Worm (Caenorhabditis elegans): ENCODE data around the gene far-7.
A peak's percentile ranks its signal among the peaks of the same experiment; 100 is the strongest.
"Not testable (repeated sequence)": the region's sequence is repeated elsewhere in the genome, so short reads cannot be mapped to it uniquely, and the experiment has no call there.

Gene far-7

ce11 chrII:296911-297440 is 22.6 kb upstream of the far-7 start, which contains the start of the genes clec-117 and B0432.1:
TSS of gene clec-117 (minus strand) at chrII:297011.
TSS of gene B0432.1 (plus strand) at chrII:297390.
- no peak for TF ChIP-seq ztf-29 (GFP tag; IDR thresholded peaks at IDR 0.05)
- TF ChIP-seq med-1 (GFP tag; optimal IDR thresholded peaks at IDR 0.05; ENCODE audit: insufficient read depth): no peak
- no peak for TF ChIP-seq tab-1 (GFP tag; IDR thresholded peaks at IDR 0.05)
- TF ChIP-seq cog-1 (tag; optimal IDR thresholded peaks at IDR 0.05): no peak
- TF ChIP-seq flt-1 (GFP tag; IDR thresholded peaks at IDR 0.05): no peak
- TF ChIP-seq ztf-23 (GFP tag; IDR thresholded peaks at IDR 0.05): no peak
- TF ChIP-seq T22C8.4 (GFP tag; IDR thresholded peaks at IDR 0.05): no peak
- TF ChIP-seq klf-2 (GFP tag; conservative IDR thresholded peaks at IDR 0.05): no peak
- TF ChIP-seq ref-1 (GFP tag; conservative IDR thresholded peaks at IDR 0.05): no peak

ce11 chrII:299684-300083 is 19.9 kb upstream of the far-7 start, which contains the start of gene K01A2.6:
TSS of gene K01A2.6 (plus strand) at chrII:299984.
- no peak for TF ChIP-seq klf-2 (GFP tag; conservative IDR thresholded peaks at IDR 0.05)

DNA sequence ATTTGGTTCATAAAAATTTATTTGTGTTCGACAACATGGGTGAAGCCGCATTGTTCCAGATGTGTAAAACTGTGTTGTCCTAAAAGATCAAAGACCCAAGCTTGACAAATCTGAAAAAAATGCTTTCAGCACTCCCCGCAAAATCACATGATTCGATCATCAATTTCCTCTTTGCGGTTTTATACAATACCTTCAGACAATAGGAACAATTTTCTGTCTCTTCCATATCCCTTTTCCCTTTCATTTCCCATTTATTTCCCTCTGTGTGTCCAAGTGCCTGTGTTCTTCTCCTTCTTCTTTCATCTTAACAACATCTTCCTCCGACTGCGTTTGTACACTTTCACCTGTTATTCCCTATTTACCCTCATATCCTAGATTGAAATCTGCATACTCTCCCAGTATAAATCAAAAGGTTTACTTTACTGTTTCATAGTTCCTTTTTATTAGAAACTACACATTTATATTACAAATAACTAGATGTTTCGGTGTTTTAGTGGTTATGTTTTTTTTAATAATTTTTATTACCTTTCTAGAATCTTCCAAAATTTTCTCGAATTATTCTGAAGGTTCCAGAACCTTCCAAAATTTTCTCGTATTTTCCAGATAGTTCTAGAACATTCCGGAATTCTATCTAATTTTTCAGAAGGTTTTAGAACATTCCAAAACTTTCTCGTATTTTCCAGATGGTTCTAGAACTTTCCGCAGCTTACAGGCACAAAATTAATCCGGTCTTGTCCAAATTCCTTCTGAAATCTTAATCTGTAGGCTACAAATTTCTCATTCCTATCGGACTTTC is 18.4 kb upstream of the far-7 start, which contains the start of gene K01A2.5:
TSS of gene K01A2.5 (plus strand) at position 297 of the 796 bp plus-strand sequence.
- TF ChIP-seq ztf-23 (GFP tag; IDR thresholded peaks at IDR 0.05) (no peak), cog-1 (tag; optimal IDR thresholded peaks at IDR 0.05) (peak; percentile 22)

- TF ChIP-seq flt-1 (GFP tag; IDR thresholded peaks at IDR 0.05) (no peak), ztf-23 (GFP tag; IDR thresholded peaks at IDR 0.05) (no peak), ref-1 (GFP tag; conservative IDR thresholded peaks at IDR 0.05) (no peak), klf-2 (GFP tag; conservative IDR thresholded peaks at IDR 0.05) (no peak), tab-1 (GFP tag; IDR thresholded peaks at IDR 0.05) (no peak), ztf-29 (GFP tag; IDR thresholded peaks at IDR 0.05) (no peak), cog-1 (tag; optimal IDR thresholded peaks at IDR 0.05) (no peak), T22C8.4 (GFP tag; IDR thresholded peaks at IDR 0.05) (no peak)
Measured at ce11 chrII:303927-304711, 15.5 kb upstream of the far-7 start.

DNA sequence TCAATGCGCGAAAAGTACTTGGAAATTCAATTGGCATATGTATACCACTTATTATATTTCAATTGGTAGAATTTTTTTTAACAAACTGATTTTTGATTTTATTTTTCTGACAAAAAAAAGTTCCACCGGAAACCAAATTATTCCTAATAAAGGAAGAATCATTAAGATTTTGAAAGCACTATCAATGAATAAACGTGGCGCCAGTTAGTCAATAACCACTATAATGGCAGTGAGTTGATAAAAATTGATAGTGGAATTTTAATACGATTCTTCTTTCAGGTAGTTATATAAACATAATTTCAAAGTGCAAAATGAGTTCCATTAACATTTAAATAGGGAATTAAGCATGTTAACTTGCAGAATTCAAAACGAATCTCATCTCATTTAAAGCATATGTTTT is 13.9 kb upstream of the far-7 start, which contains the start of gene col-69:
TSS of gene col-69 (minus strand) at position 101 of the 400 bp plus-strand sequence.
- no peak for TF ChIP-seq klf-2 (GFP tag; conservative IDR thresholded peaks at IDR 0.05)
- no peak for TF ChIP-seq flt-1 (GFP tag; IDR thresholded peaks at IDR 0.05)
- no peak for TF ChIP-seq ztf-23 (GFP tag; IDR thresholded peaks at IDR 0.05)

ce11 chrII:307154-307553 is 12.4 kb upstream of the far-7 start, which contains the start of gene K01A2.4:
TSS of gene K01A2.4 (plus strand) at chrII:307454.
- TF ChIP-seq ztf-29 (GFP tag; IDR thresholded peaks at IDR 0.05) (no peak), ref-1 (GFP tag; conservative IDR thresholded peaks at IDR 0.05) (no peak), flt-1 (GFP tag; IDR thresholded peaks at IDR 0.05) (no peak), T22C8.4 (GFP tag; IDR thresholded peaks at IDR 0.05) (no peak), tab-1 (GFP tag; IDR thresholded peaks at IDR 0.05) (no peak), ztf-23 (GFP tag; IDR thresholded peaks at IDR 0.05) (no peak), klf-2 (GFP tag; conservative IDR thresholded peaks at IDR 0.05) (no peak), med-1 (GFP tag; optimal IDR thresholded peaks at IDR 0.05; ENCODE audit: insufficient read depth) (no peak), cog-1 (tag; optimal IDR thresholded peaks at IDR 0.05) (no peak)

ce11 chrII:312110-312509 is 7.5 kb upstream of the far-7 start, which contains the start of gene mps-2:
TSS of gene mps-2 (minus strand) at chrII:312210.
- not testable (repeated sequence) for TF ChIP-seq med-1 (GFP tag; optimal IDR thresholded peaks at IDR 0.05; ENCODE audit: insufficient read depth); ref-1 (GFP tag; conservative IDR thresholded peaks at IDR 0.05); T22C8.4 (GFP tag; IDR thresholded peaks at IDR 0.05)

DNA sequence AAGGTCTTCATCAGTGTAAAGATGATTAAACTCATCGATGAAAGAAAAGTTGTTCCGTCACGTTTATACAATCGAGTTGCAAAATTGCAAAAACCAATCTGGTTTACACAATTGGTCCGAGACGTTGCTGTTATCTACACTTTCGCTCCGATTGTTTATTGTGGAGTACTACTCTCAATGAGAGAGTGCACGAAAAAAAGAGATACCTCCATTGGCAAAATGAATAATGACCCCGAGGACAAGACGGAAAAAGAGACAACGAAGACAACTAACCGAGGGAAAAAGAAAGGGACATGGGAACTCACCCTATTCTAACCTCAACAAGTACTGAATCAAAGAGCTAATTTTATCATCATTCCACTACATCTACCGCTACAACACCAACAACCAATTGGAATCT is 6.0 kb upstream of the far-7 start:
- TF ChIP-seq tab-1 (GFP tag; IDR thresholded peaks at IDR 0.05): no peak
- no peak for TF ChIP-seq ref-1 (GFP tag; conservative IDR thresholded peaks at IDR 0.05)
- TF ChIP-seq cog-1 (tag; optimal IDR thresholded peaks at IDR 0.05): no peak
- TF ChIP-seq ztf-23 (GFP tag; IDR thresholded peaks at IDR 0.05): no peak
- no peak for TF ChIP-seq T22C8.4 (GFP tag; IDR thresholded peaks at IDR 0.05)
- no peak for TF ChIP-seq klf-2 (GFP tag; conservative IDR thresholded peaks at IDR 0.05)
- TF ChIP-seq ztf-29 (GFP tag; IDR thresholded peaks at IDR 0.05): no peak
- no peak for TF ChIP-seq med-1 (GFP tag; optimal IDR thresholded peaks at IDR 0.05; ENCODE audit: insufficient read depth)
- no peak for TF ChIP-seq flt-1 (GFP tag; IDR thresholded peaks at IDR 0.05)

DNA sequence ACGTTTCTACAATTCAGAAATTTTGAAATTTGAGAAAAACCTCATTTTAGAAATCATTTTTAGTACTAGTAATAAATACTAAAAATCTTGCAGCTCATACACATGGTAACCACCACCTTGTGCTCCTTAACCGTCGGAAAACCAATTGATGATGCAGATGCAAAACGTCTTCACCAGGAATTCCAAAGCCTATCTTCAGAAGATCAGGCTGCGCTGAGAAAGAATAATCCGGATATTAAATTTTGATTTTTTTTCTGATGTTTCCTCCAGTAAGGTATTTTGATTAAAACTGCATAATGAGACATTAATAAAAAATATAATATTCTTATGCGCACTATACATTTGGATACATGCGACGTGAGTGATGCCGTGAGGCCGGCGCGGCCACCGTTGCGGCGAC is 1.2 kb downstream of the far-7 start:
- TF ChIP-seq ref-1 (GFP tag; conservative IDR thresholded peaks at IDR 0.05): no peak
- no peak for TF ChIP-seq ztf-23 (GFP tag; IDR thresholded peaks at IDR 0.05)
- TF ChIP-seq ztf-29 (GFP tag; IDR thresholded peaks at IDR 0.05): no peak
- TF ChIP-seq flt-1 (GFP tag; IDR thresholded peaks at IDR 0.05): no peak
- no peak for TF ChIP-seq tab-1 (GFP tag; IDR thresholded peaks at IDR 0.05)
- no peak for TF ChIP-seq cog-1 (tag; optimal IDR thresholded peaks at IDR 0.05)
- no peak for TF ChIP-seq T22C8.4 (GFP tag; IDR thresholded peaks at IDR 0.05)
- TF ChIP-seq med-1 (GFP tag; optimal IDR thresholded peaks at IDR 0.05; ENCODE audit: insufficient read depth): no peak
- no peak for TF ChIP-seq klf-2 (GFP tag; conservative IDR thresholded peaks at IDR 0.05)

DNA sequence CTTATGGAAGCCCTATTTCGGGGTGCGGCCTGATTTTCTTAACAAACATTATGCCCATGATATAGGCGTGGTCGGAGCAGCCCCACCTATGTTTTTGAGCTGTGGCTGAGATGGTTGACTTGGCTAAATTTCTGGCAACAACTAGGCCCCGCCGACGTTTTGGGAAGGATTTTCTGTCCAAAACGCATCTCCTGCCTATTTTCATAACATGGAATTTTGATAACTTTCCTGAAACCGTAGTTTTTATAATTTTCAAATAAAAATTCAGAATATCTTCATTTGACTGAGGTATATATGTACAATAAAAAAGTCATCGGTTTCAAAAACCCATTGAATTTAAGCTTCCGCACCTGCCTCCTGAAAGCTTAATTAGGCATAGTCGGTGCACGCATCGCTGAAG is 1.6 kb downstream of the far-7 start:
- TF ChIP-seq ref-1 (GFP tag; conservative IDR thresholded peaks at IDR 0.05) (no peak), tab-1 (GFP tag; IDR thresholded peaks at IDR 0.05) (no peak), flt-1 (GFP tag; IDR thresholded peaks at IDR 0.05) (no peak)

All from whole organism, midembryonic.